Worm (Caenorhabditis elegans): ENCODE measurements around the gene sams-1.
A peak's percentile ranks its signal among the peaks of the same experiment; 100 is the strongest.

ce11 chrX:12017908-12018479 lies 52.2 kb downstream of the sams-1 start, which contains the start of the genes nmat-1 and ucr-2.1:
- TF ChIP-seq tbx-2 (tag; optimal IDR thresholded peaks at IDR 0.05) (peak; percentile 76), nhr-90 (tag; optimal IDR thresholded peaks at IDR 0.05; ENCODE audit: poor library complexity) (peak; percentile 89), unc-86 (tag; optimal IDR thresholded peaks at IDR 0.05) (peak; percentile 51), pqm-1 (tag; optimal IDR thresholded peaks at IDR 0.05) (no peak)

Measured in whole organism, L1 larva.